Worm (Caenorhabditis elegans): Measurements from ENCODE around the gene T09F3.7.

- TF ChIP-seq nhr-28 (tag; optimal IDR thresholded peaks at IDR 0.05), result no peak
- no peak for TF ChIP-seq elt-3 (tag; optimal IDR thresholded peaks at IDR 0.05)
Measured at ce11 chrII:10390854-10391253, at the start of gene T09F3.7, which contains the start of gene T09F3.2.
